Worm (Caenorhabditis elegans): ENCODE data around the gene C09H5.7.

DNA sequence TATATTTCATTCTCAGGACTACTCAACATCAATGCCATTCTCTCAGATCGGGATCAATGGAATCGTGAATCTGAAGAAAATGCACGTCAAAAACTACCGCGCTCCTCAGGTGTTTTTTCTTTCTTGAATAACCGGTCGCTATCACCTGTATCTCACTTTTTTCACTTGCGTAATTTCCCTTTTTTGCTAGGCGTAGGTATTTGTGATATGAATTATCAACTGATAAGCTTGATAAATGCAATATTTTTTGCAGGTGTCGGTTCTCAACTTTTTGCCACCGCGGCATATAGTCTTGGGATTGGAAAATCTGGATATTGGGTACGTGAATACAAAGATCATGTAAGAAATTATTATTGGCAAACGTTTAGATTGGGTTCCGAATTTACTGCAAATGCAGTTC lies 29.9 kb downstream of the C09H5.7 start:
- TF ChIP-seq unc-62 (GFP tag; optimal IDR thresholded peaks at IDR 0.05): no peak
- TF ChIP-seq R02D3.7 (tag; optimal IDR thresholded peaks at IDR 0.05): no peak
- TF ChIP-seq mdl-1 (tag; optimal IDR thresholded peaks at IDR 0.05): no peak
- TF ChIP-seq unc-55 (GFP tag; optimal IDR thresholded peaks at IDR 0.05): no peak
- no peak for TF ChIP-seq zag-1 (tag; optimal IDR thresholded peaks at IDR 0.05)

Measured in whole organism, L2 larva.